Worm (Caenorhabditis elegans): Measurements from ENCODE around the gene snb-5.

snb-5 gene

DNA sequence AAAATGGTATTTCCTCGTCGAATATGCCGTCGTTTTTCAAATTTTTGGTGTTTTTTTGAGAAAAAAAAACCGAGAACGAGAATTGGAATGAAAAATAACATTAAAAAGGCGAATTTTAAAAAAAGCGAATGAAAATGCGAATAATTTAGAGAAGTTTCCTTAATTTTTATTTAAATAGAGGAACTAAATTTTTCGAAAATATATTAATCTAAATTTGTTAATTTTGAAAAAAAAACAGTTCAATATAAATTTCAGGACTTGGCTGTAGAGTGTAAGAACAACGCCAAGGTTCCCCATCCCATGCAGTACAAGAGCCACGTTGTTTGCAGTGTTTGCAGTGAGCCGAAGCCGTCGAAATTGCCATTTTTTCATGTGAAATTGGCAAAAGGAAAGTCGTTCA, 12.3 kb upstream of the snb-5 start, which contains the start of gene C50C3.19:
Gene C50C3.19 (plus strand): TSS at position 301 of the 400 bp plus-strand sequence.
- no peak for TF ChIP-seq attf-6 (GFP tag; IDR thresholded peaks at IDR 0.05)
- no peak for TF ChIP-seq Y95B8A.8 (GFP tag; IDR thresholded peaks at IDR 0.05)
- TF ChIP-seq ets-4 (GFP tag; optimal IDR thresholded peaks at IDR 0.05): no peak
- no peak for TF ChIP-seq B0035.1 (tag; optimal IDR thresholded peaks at IDR 0.05)
- no peak for TF ChIP-seq F55B11.4 (tag; optimal IDR thresholded peaks at IDR 0.05; ENCODE audit: borderline replicate concordance, insufficient read depth)
- TF ChIP-seq F57C9.4 (tag; optimal IDR thresholded peaks at IDR 0.05): no peak
- no peak for TF ChIP-seq snpc-3.4 (tag; optimal IDR thresholded peaks at IDR 0.05)
- no peak for TF ChIP-seq hlh-26 (GFP tag; conservative IDR thresholded peaks at IDR 0.05)
- no peak for TF ChIP-seq aptf-3 (GFP tag; IDR thresholded peaks at IDR 0.05)
- TF ChIP-seq madf-10 (tag; optimal IDR thresholded peaks at IDR 0.05): no peak
- TF ChIP-seq ceh-27 (GFP tag; optimal IDR thresholded peaks at IDR 0.05): no peak
- TF ChIP-seq pbrm-1 (GFP tag; IDR thresholded peaks at IDR 0.05): no peak

DNA sequence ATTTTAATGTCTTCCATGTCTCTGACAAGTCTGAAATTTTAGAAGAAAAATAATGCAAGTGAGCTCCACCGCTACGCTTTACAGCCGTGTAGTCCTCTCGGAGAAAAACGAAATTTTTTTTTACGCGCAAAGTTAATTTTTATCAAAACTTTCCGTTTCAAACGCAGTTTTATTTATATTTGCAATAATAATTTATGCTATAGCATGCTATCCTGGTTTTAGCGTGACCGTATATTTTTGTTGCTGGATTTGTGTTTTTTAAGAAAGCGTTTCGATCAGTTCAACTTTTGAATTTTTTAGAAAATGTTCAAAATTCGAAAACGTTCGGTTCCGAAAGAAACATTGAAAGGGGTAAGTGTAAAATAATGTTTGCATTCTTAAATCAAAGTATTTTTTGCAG, 11.2 kb upstream of the snb-5 start, which contains the start of gene C50C3.1:
Gene C50C3.1 (plus strand): TSS at position 301 of the 400 bp plus-strand sequence.
- no peak for TF ChIP-seq Y95B8A.8 (GFP tag; IDR thresholded peaks at IDR 0.05)
- TF ChIP-seq lsl-1 (GFP tag; optimal IDR thresholded peaks at IDR 0.05): peak; percentile 48
- TF ChIP-seq hmg-1.2 (GFP tag; IDR thresholded peaks at IDR 0.05): peak; percentile 36; the same call in 1 of the 2 replicates
- TF ChIP-seq hlh-12 (tag; optimal IDR thresholded peaks at IDR 0.05): no peak
- no peak for TF ChIP-seq ZK185.1 (tag; optimal IDR thresholded peaks at IDR 0.05; ENCODE audit: poor library complexity, severe bottlenecking)

DNA sequence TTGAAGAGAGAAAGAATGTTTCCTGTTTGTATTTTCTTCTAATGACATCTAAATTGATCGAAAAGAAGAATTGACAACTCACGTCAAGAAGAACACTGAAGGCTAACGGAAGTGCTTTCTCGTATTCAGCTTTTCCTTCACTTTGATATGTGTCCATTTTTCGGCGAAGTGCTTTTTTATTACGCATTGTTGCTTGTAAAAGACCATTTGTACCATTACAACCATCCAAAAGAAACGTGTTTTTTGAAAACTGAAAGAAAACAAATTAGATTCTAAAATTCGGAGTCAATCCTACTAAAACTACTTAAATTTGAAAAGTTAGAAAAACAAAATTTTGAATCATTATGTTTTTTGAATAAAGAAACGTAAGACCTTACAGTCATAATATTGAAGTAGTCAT, 3.8 kb upstream of the snb-5 start:
- TF ChIP-seq let-607 (tag; optimal IDR thresholded peaks at IDR 0.05) (no peak), dox-1 (GFP tag; IDR thresholded peaks at IDR 0.05) (no peak), fkh-3 (tag; optimal IDR thresholded peaks at IDR 0.05) (no peak), F33H1.4 (GFP tag; IDR thresholded peaks at IDR 0.05) (no peak), rec-8 (tag; optimal IDR thresholded peaks at IDR 0.05) (no peak), attf-6 (GFP tag; IDR thresholded peaks at IDR 0.05) (no peak), pbrm-1 (GFP tag; IDR thresholded peaks at IDR 0.05) (no peak), mxl-1 (tag; optimal IDR thresholded peaks at IDR 0.05) (no peak), zim-3 (tag; optimal IDR thresholded peaks at IDR 0.05) (no peak), aptf-3 (GFP tag; IDR thresholded peaks at IDR 0.05) (no peak)

DNA sequence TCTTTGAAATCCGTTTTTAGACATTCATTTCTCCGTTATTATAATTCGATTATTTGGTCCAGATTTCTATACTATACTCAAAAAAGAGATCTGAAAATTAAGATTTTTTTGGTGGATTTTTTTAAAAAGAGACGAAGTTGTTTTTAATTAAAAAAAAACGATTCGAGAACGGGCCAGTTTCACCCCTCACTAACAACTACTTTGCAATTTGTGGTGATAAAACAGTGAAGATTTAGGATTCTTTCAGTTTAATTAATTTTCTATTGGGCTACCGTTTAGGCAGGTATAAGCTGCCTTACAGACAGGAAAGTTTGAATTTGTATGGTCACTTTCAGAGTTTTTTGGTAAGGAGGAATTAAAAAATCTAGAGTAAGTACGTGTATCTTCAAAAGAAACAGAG, 1.7 kb upstream of the snb-5 start, which contains the start of gene unc-36:
Gene unc-36 (minus strand): TSS at position 101 of the 400 bp plus-strand sequence.
- TF ChIP-seq nfyb-1 (GFP tag; IDR thresholded peaks at IDR 0.05) (no peak), nfya-1 (tag; optimal IDR thresholded peaks at IDR 0.05; ENCODE audit: borderline replicate concordance, insufficient read depth) (no peak), egl-44 (GFP tag; IDR thresholded peaks at IDR 0.05) (no peak), hlh-12 (tag; optimal IDR thresholded peaks at IDR 0.05) (no peak)

DNA sequence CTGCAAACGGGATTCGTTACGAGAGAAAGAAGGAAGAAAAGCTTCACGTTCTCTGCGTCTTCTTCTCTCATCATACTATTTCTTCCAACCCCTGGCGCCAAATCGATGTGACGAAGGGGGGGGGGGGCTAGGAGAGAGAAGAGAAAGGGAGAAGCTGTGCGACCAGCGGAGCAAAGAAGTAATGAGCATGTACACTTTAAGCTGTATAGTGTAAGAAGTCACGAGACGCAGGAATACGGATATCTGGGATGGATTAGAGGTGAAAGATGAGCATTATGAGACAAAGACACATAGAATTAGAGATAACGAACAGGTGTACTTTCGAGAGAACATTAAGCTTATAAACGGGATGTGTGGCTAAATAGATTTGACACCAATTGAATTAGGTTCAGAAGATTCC, 1.1 kb upstream of the snb-5 start:
- no peak for TF ChIP-seq dpff-1 (tag; optimal IDR thresholded peaks at IDR 0.05)
- TF ChIP-seq nhr-120 (GFP tag; IDR thresholded peaks at IDR 0.05): no peak
- TF ChIP-seq F57C9.4 (tag; optimal IDR thresholded peaks at IDR 0.05): no peak
- peak; percentile 65 for TF ChIP-seq K12H6.12 (tag; optimal IDR thresholded peaks at IDR 0.05)
- TF ChIP-seq snpc-1.1 (tag; optimal IDR thresholded peaks at IDR 0.05; ENCODE audit: insufficient read depth): no peak
